Fruit fly (Drosophila melanogaster): Measurements from ENCODE around the gene Deaf1.
A peak's percentile ranks its signal among the peaks of the same experiment; 100 is the strongest.

The Deaf1 gene

DNA sequence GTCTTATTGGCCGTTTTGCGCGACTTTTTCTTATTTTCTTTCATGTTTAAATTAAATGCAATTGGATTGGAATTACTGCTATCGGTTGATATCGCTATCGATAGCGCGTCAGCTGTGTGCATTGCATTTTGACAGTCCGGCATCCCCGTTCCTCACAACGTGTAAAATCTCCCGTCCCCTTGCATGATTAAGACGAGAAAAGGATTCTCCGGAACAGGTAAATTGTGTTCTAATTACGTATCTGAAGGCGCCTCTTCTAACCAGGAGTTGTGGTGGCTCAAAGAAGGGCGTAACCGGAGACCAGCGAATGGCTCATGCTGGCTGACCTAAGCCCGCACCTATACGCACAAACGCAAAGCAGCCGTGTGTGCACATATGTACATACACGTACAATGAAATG lies 10.9 kb upstream of the Deaf1 start, which contains the start of the genes CG14104 and Kap-alpha1 (continued):
- TF ChIP-seq seq (GFP tag; IDR thresholded peaks at IDR 0.05) (no peak), zen2 (GFP tag; IDR thresholded peaks at IDR 0.05; ENCODE audit: partially characterized antibody) (peak; percentile 63; the same call in 1 of the 3 replicates), Scr (GFP tag; IDR thresholded peaks at IDR 0.05; ENCODE audit: partially characterized antibody) (peak; percentile 71), scrt (GFP tag; optimal IDR thresholded peaks at IDR 0.05) (no peak), onecut (GFP tag; IDR thresholded peaks at IDR 0.05) (no peak), sqz (GFP tag; optimal IDR thresholded peaks at IDR 0.05) (no peak), CG10209 (GFP tag; optimal IDR thresholded peaks at IDR 0.05) (no peak), CG8765 (GFP tag; IDR thresholded peaks at IDR 0.05) (no peak), ham (GFP tag; IDR thresholded peaks at IDR 0.05) (no peak), E2f1 (GFP tag; IDR thresholded peaks at IDR 0.05) (no peak), nom (GFP tag; optimal IDR thresholded peaks at IDR 0.05) (peak; percentile 24), CG12104 (GFP tag; optimal IDR thresholded peaks at IDR 0.05) (no peak), CG11398 (GFP tag; optimal IDR thresholded peaks at IDR 0.05) (no peak), Gug (GFP tag; IDR thresholded peaks at IDR 0.05) (no peak), az2 (GFP tag; optimal IDR thresholded peaks at IDR 0.05) (no peak), Hand (GFP tag; optimal IDR thresholded peaks at IDR 0.05) (no peak), Rfx (GFP tag; IDR thresholded peaks at IDR 0.05) (no peak; the same call in 1 of the 2 replicates), z (GFP tag; IDR thresholded peaks at IDR 0.05) (no peak), CG2120 (GFP tag; optimal IDR thresholded peaks at IDR 0.05) (no peak), zf30C (GFP tag; optimal IDR thresholded peaks at IDR 0.05) (no peak), Hr51 (GFP tag; optimal IDR thresholded peaks at IDR 0.05) (no peak), Trl (optimal IDR thresholded peaks at IDR 0.05) (no peak), Trl (GFP tag; optimal IDR thresholded peaks at IDR 0.05) (no peak), CG14860 (GFP tag; IDR thresholded peaks at IDR 0.05; ENCODE audit: partially characterized antibody) (peak; percentile 57), Vsx1 (GFP tag; optimal IDR thresholded peaks at IDR 0.05) (no peak), Atf3 (GFP tag; optimal IDR thresholded peaks at IDR 0.05) (no peak), CG12744 (GFP tag; optimal IDR thresholded peaks at IDR 0.05) (no peak), Dek (tag; optimal IDR thresholded peaks at IDR 0.05) (no peak), corto (GFP tag; optimal IDR thresholded peaks at IDR 0.05) (no peak), CG3163 (GFP tag; optimal IDR thresholded peaks at IDR 0.05) (no peak), CG8089 (GFP tag; optimal IDR thresholded peaks at IDR 0.05) (no peak), Ravus (GFP tag; IDR thresholded peaks at IDR 0.05) (no peak), Fer3 (tag; optimal IDR thresholded peaks at IDR 0.05) (no peak), slbo (GFP tag; IDR thresholded peaks at IDR 0.05) (no peak), Hsf (GFP tag; optimal IDR thresholded peaks at IDR 0.05) (no peak), CG10321 (GFP tag; IDR thresholded peaks at IDR 0.05) (no peak), Lim3 (GFP tag; IDR thresholded peaks at IDR 0.05) (no peak), Dbx (GFP tag; IDR thresholded peaks at IDR 0.05) (no peak), sc (optimal IDR thresholded peaks at IDR 0.05) (no peak), sc (GFP tag; optimal IDR thresholded peaks at IDR 0.05) (no peak), vvl (GFP tag; IDR thresholded peaks at IDR 0.05) (0 out of 2 replicates have a peak, but pooled peaks have one; percentile 20), croc (GFP tag; conservative IDR thresholded peaks at IDR 0.05) (no peak), Dfd (GFP tag; optimal IDR thresholded peaks at IDR 0.05) (no peak), cas (GFP tag; IDR thresholded peaks at IDR 0.05) (0 out of 2 replicates have a peak, but pooled peaks have one; percentile 8), CG5245 (GFP tag; optimal IDR thresholded peaks at IDR 0.05) (no peak), Oli (tag; optimal IDR thresholded peaks at IDR 0.05) (no peak), amos (GFP tag; IDR thresholded peaks at IDR 0.05; ENCODE audit: partially characterized antibody) (peak; percentile 61), CG11085 (GFP tag; IDR thresholded peaks at IDR 0.05) (no peak), CG42726 (GFP tag; IDR thresholded peaks at IDR 0.05; ENCODE audit: partially characterized antibody) (no peak), CG17361 (GFP tag; IDR thresholded peaks at IDR 0.05) (no peak), CG4854 (GFP tag; optimal IDR thresholded peaks at IDR 0.05) (no peak), CG13296 (GFP tag; optimal IDR thresholded peaks at IDR 0.05) (no peak), CG6854 (GFP tag; optimal IDR thresholded peaks at IDR 0.05) (no peak)

Data from whole organism, embryonic.